Fruit fly (Drosophila melanogaster) whole organism, wandering third instar larva: Measurements from ENCODE around the gene CG10700.

ENCODE experiments used
- CG32264 ChIP-seq: fragments of 200-800 bp; sonication (Bioruptor generic); optimal IDR thresholded peaks from 2 replicates; lab custom pipeline; 2016; ENCODE audit warnings: missing biosample characterization, missing genetic modification characterization
- CG9705 ChIP-seq: fragments of 200-800 bp; sonication (Bioruptor generic); optimal IDR thresholded peaks from 2 replicates; lab custom pipeline; 2018; ENCODE audit warnings: missing biosample characterization, mild to moderate bottlenecking, missing genetic modification characterization
- Dif ChIP-seq: fragments of 200-275, 200-300 bp; sonication (Bioruptor generic); optimal IDR thresholded peaks from 2 replicates; lab custom pipeline; 2018; ENCODE audit warnings: missing biosample characterization, missing genetic modification characterization; ENCODE audit not compliant: partially characterized antibody
- Hr78 ChIP-seq: fragments of >200 bp; optimal IDR thresholded peaks from 2 replicates; lab custom pipeline; 2017; ENCODE audit warnings: missing biosample characterization, missing genetic modification characterization
- Myc ChIP-seq: fragments of >200 bp; optimal IDR thresholded peaks from 2 replicates; lab custom pipeline; 2017
- Rel ChIP-seq, 2 experiments: fragments of 200-800 bp; sonication (Bioruptor generic) in 1 of 2; optimal IDR thresholded peaks; 2 replicates in 1 of 2; 3 replicates in 1 of 2; lab custom pipeline; 2016 to 2019; ENCODE audit warnings: mild to moderate bottlenecking in 2 of 2, missing biosample characterization in 2 of 2, missing genetic modification characterization in 2 of 2, moderate library complexity in 1 of 2
- Vsx2 ChIP-seq: fragments of 200-300, 225-300 bp; sonication (Bioruptor generic); optimal IDR thresholded peaks from 2 replicates; lab custom pipeline; 2018; ENCODE audit warnings: missing biosample characterization, missing genetic modification characterization; ENCODE audit not compliant: partially characterized antibody
- lola ChIP-seq: fragments of >200 bp; optimal IDR thresholded peaks from 2 replicates; lab custom pipeline; 2017; ENCODE audit warnings: missing biosample characterization, missing genetic modification characterization
- pan ChIP-seq: fragments of >200 bp; optimal IDR thresholded peaks from 2 replicates; lab custom pipeline; 2017
- sage ChIP-seq: fragments of 200-800 bp; sonication (Bioruptor generic); optimal IDR thresholded peaks from 2 replicates; lab custom pipeline; 2016; ENCODE audit warnings: missing biosample characterization, mild to moderate bottlenecking, missing genetic modification characterization
- usp ChIP-seq: fragments of >200 bp; optimal IDR thresholded peaks from 2 replicates; lab custom pipeline; 2017; ENCODE audit warnings: missing biosample characterization, missing genetic modification characterization

- TF ChIP-seq CG9705 (GFP tag; lab: Kevin White, UChicago): no peak
- TF ChIP-seq pan (lab: Kevin White, UChicago): no peak
- no peak for TF ChIP-seq Hr78 (GFP tag; lab: Kevin White, UChicago)
- no peak for TF ChIP-seq usp
- TF ChIP-seq Rel (GFP tag; optimal IDR thresholded peaks at IDR 0.05; lab: Kevin White, UChicago): no peak
- no peak for TF ChIP-seq Rel (tag; optimal IDR thresholded peaks at IDR 0.05; lab: Kevin White, UChicago)
- TF ChIP-seq Myc (lab: Kevin White, UChicago): no peak
- no peak for TF ChIP-seq Dif
- no peak for TF ChIP-seq Vsx2 (GFP tag; lab: Kevin White, UChicago)
- TF ChIP-seq CG32264 (GFP tag; lab: Kevin White, UChicago): no peak
- TF ChIP-seq lola (GFP tag; lab: Kevin White, UChicago): no peak
- no peak for TF ChIP-seq sage (GFP tag; lab: Kevin White, UChicago)
These were observed 30.9 kb upstream of the CG10700 start, which contains the start of gene amd for dm6 chr2L:19109625-19110204.
